Worm (Caenorhabditis elegans): Measurements from ENCODE around the gene lfi-1.

DNA sequence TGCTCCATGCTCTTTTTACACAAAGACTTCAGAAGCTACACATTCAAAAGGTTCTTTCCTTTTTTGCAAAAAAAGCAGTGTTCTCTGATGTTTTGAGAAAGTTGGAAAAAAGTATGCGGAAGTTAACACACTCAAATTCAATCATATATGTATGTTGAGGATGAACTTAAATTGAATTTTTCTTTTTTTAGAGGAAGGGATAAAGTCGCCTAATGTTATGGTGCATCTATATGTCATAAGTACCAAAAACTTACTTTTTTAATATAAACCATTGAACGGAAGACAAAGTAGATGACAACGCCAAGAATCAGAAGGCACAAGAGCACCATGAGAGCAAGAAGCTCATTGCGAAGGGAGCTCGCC lies 51.9 kb downstream of the lfi-1 start:
- no peak for TF ChIP-seq mdl-1 (tag; optimal IDR thresholded peaks at IDR 0.05)
- no peak for TF ChIP-seq mep-1 (tag; optimal IDR thresholded peaks at IDR 0.05)
- TF ChIP-seq lin-15B (tag; optimal IDR thresholded peaks at IDR 0.05), result no peak
- TF ChIP-seq zfp-2 (tag; optimal IDR thresholded peaks at IDR 0.05), result no peak
- no peak for TF ChIP-seq skn-1 (tag; optimal IDR thresholded peaks at IDR 0.05)
- no peak for TF ChIP-seq unc-62 (GFP tag; optimal IDR thresholded peaks at IDR 0.05 in 1 of 2)
- no peak for TF ChIP-seq unc-62 (tag; optimal IDR thresholded peaks at IDR 0.05)
- no peak for TF ChIP-seq dmd-6 (GFP tag; IDR thresholded peaks at IDR 0.05)
- no peak for TF ChIP-seq nhr-11 (tag; optimal IDR thresholded peaks at IDR 0.05)
- no peak for TF ChIP-seq F26F4.8 (GFP tag; conservative IDR thresholded peaks at IDR 0.05)
- no peak for TF ChIP-seq ztf-11 (tag; optimal IDR thresholded peaks at IDR 0.05)
- TF ChIP-seq F44E2.7 (GFP tag; IDR thresholded peaks at IDR 0.05), result no peak
- no peak for TF ChIP-seq dpl-1 (GFP tag; optimal IDR thresholded peaks at IDR 0.05)

Measured in whole organism, L4 larva.